Fruit fly (Drosophila melanogaster) whole organism, prepupa: Measurements from ENCODE around the gene Pxt.
A peak's percentile ranks its signal among the peaks of the same experiment; 100 is the strongest.

ENCODE experiments used
- Blimp-1 ChIP-seq: fragments of 200-800 bp; sonication (Bioruptor generic); optimal IDR thresholded peaks from 3 replicates; lab custom pipeline; 2017; ENCODE audit warnings: missing biosample characterization, missing genetic modification characterization, mild to moderate bottlenecking, moderate library complexity, missing genetic modification reagents
- CG10631 ChIP-seq: fragments of 200-800 bp; sonication (Bioruptor generic); optimal IDR thresholded peaks from 2 replicates; lab custom pipeline; 2016; ENCODE audit warnings: missing biosample characterization, missing genetic modification characterization
- CG10669 ChIP-seq: fragments of 200-800 bp; sonication (Bioruptor generic); optimal IDR thresholded peaks from 3 replicates; lab custom pipeline; 2018; ENCODE audit warnings: missing biosample characterization, mild to moderate bottlenecking, missing genetic modification characterization, moderate library complexity
- CG11762 ChIP-seq: fragments of 200-800 bp; sonication (Bioruptor generic); optimal IDR thresholded peaks from 3 replicates; lab custom pipeline; 2016; ENCODE audit warnings: missing biosample characterization, missing genetic modification characterization; ENCODE audit not compliant: insufficient read depth
- CG15336 ChIP-seq: fragments of 200-800 bp; sonication (Bioruptor generic); IDR thresholded peaks from 2 replicates; pipeline ENCODE4 v1.3.6; 2022; ENCODE audit warnings: missing biosample characterization, missing genetic modification characterization
- CG1621 ChIP-seq: fragments of 200-800 bp; sonication (Bioruptor generic); optimal IDR thresholded peaks from 3 replicates; lab custom pipeline; 2018; ENCODE audit warnings: missing biosample characterization, mild to moderate bottlenecking, missing genetic modification characterization
- CG16779 ChIP-seq: fragments of 200-800 bp; sonication (Bioruptor generic); optimal IDR thresholded peaks from 3 replicates; lab custom pipeline; 2017; ENCODE audit warnings: missing biosample characterization, mild to moderate bottlenecking, missing genetic modification characterization
- CG34406 ChIP-seq: fragments of 200-800 bp; sonication (Bioruptor generic); optimal IDR thresholded peaks from 3 replicates; lab custom pipeline; 2016; ENCODE audit warnings: missing biosample characterization, missing genetic modification characterization
- CG3919 ChIP-seq: fragments of 200-800 bp; sonication (Bioruptor generic); optimal IDR thresholded peaks from 3 replicates; lab custom pipeline; 2016; ENCODE audit warnings: missing biosample characterization, missing genetic modification characterization
- CG4318 ChIP-seq: fragments of 200-800 bp; sonication (Bioruptor generic); optimal IDR thresholded peaks from 3 replicates; lab custom pipeline; 2017; ENCODE audit warnings: missing biosample characterization, mild to moderate bottlenecking, missing genetic modification characterization
- CG6163 ChIP-seq: fragments of 200-800 bp; sonication (Bioruptor generic); IDR thresholded peaks from 3 replicates; pipeline ENCODE4 v1.3.6; 2022; ENCODE audit warnings: missing biosample characterization, missing genetic modification characterization
- CG6276 ChIP-seq: fragments of 200-800 bp; sonication (Bioruptor generic); optimal IDR thresholded peaks from 2 replicates; lab custom pipeline; 2017; ENCODE audit warnings: missing biosample characterization, mild to moderate bottlenecking, missing genetic modification characterization
- CG6792 ChIP-seq: fragments of 200-800 bp; sonication (Bioruptor generic); optimal IDR thresholded peaks from 3 replicates; lab custom pipeline; 2016; ENCODE audit warnings: missing biosample characterization, missing genetic modification characterization
- CG6808 ChIP-seq: fragments of 200-800 bp; sonication (Bioruptor generic); optimal IDR thresholded peaks from 3 replicates; lab custom pipeline; 2017; ENCODE audit warnings: missing biosample characterization, missing genetic modification characterization, mild to moderate bottlenecking, moderate library complexity, missing genetic modification reagents
- CG6854 ChIP-seq: fragments of 200-800 bp; sonication (Bioruptor generic); optimal IDR thresholded peaks from 2 replicates; lab custom pipeline; 2017; ENCODE audit warnings: missing biosample characterization, mild to moderate bottlenecking, missing genetic modification characterization
- CG7368 ChIP-seq: fragments of 200-800 bp; sonication (Bioruptor generic); optimal IDR thresholded peaks from 3 replicates; lab custom pipeline; 2016; ENCODE audit warnings: missing biosample characterization, missing genetic modification characterization
- CG8119 ChIP-seq: fragments of 200-800 bp; sonication (Bioruptor generic); IDR thresholded peaks from 3 replicates; pipeline ENCODE4 v1.3.6; 2022; ENCODE audit warnings: missing biosample characterization, missing genetic modification characterization
- CG8319 ChIP-seq: fragments of 200-800 bp; sonication (Bioruptor generic); optimal IDR thresholded peaks from 3 replicates; lab custom pipeline; 2016; ENCODE audit warnings: missing biosample characterization, missing genetic modification characterization
- CG8632 ChIP-seq: fragments of 200-800 bp; sonication (Bioruptor generic); optimal IDR thresholded peaks from 3 replicates; lab custom pipeline; 2016; ENCODE audit warnings: missing biosample characterization, missing genetic modification characterization
- CG9139 ChIP-seq: fragments of 200-800 bp; sonication (Bioruptor generic); optimal IDR thresholded peaks from 3 replicates; lab custom pipeline; 2017; ENCODE audit warnings: missing biosample characterization, mild to moderate bottlenecking, missing genetic modification characterization
- Eip75B ChIP-seq: fragments of 200-800 bp; sonication (Bioruptor generic); optimal IDR thresholded peaks from 3 replicates; lab custom pipeline; 2016; ENCODE audit warnings: missing biosample characterization, missing genetic modification characterization
- Eip78C ChIP-seq: fragments of 200-800 bp; sonication (Bioruptor generic); peaks from one replicate; lab custom pipeline; 2016; ENCODE audit warnings: missing biosample characterization, missing genetic modification characterization
- Gug ChIP-seq: fragments of 200-800 bp; sonication (Bioruptor generic); IDR thresholded peaks from 2 replicates; pipeline ENCODE4 v1.3.6; 2022; ENCODE audit warnings: missing biosample characterization, missing genetic modification characterization
- Hr38 ChIP-seq: sonication (Bioruptor generic); optimal IDR thresholded peaks from 2 replicates; lab custom pipeline; 2016; ENCODE audit warnings: missing biosample characterization, missing genetic modification characterization
- Hr4 ChIP-seq: fragments of 200-800 bp; sonication (Bioruptor generic); optimal IDR thresholded peaks from 3 replicates; lab custom pipeline; 2016; ENCODE audit warnings: missing biosample characterization, missing genetic modification characterization
- Met ChIP-seq: fragments of 200-800 bp; sonication (Bioruptor generic); optimal IDR thresholded peaks from 3 replicates; lab custom pipeline; 2016; ENCODE audit warnings: missing biosample characterization, missing genetic modification characterization
- Smox ChIP-seq: fragments of 200-800 bp; sonication (Bioruptor generic); optimal IDR thresholded peaks from 3 replicates; lab custom pipeline; 2016; ENCODE audit warnings: missing biosample characterization, missing genetic modification characterization
- Sox14 ChIP-seq: fragments of 200-800 bp; sonication (Bioruptor generic); optimal IDR thresholded peaks from 3 replicates; lab custom pipeline; 2016; ENCODE audit warnings: missing biosample characterization, missing genetic modification characterization
- achi ChIP-seq: fragments of 200-800 bp; sonication (Bioruptor generic); optimal IDR thresholded peaks from 3 replicates; lab custom pipeline; 2016; ENCODE audit warnings: missing biosample characterization, missing genetic modification characterization
- acj6 ChIP-seq: fragments of 200-800 bp; sonication (Bioruptor generic); optimal IDR thresholded peaks from 3 replicates; lab custom pipeline; 2016; ENCODE audit warnings: missing biosample characterization, missing genetic modification characterization
- dac ChIP-seq: fragments of 200-800 bp; sonication (Bioruptor generic); optimal IDR thresholded peaks from 2 replicates; lab custom pipeline; 2017; ENCODE audit warnings: missing biosample characterization, mild to moderate bottlenecking, missing genetic modification characterization
- dsx ChIP-seq: fragments of 200-800 bp; optimal IDR thresholded peaks from 3 replicates; lab custom pipeline; 2019; ENCODE audit warnings: missing biosample characterization, mild to moderate bottlenecking, missing genetic modification characterization, moderate library complexity; ENCODE audit not compliant: poor library complexity, severe bottlenecking
- esn ChIP-seq: fragments of 200-800 bp; sonication (Bioruptor generic); optimal IDR thresholded peaks from 2 replicates; lab custom pipeline; 2016; ENCODE audit warnings: missing biosample characterization, mild to moderate bottlenecking, missing genetic modification characterization, moderate library complexity
- fd85E ChIP-seq: fragments of 200-800 bp; sonication (Bioruptor generic); optimal IDR thresholded peaks from 3 replicates; lab custom pipeline; 2016; ENCODE audit warnings: missing biosample characterization, missing genetic modification characterization
- fkh ChIP-seq: fragments of 200-800 bp; sonication (Bioruptor generic); optimal IDR thresholded peaks from 3 replicates; lab custom pipeline; 2017; ENCODE audit warnings: missing biosample characterization, mild to moderate bottlenecking, missing genetic modification characterization, moderate library complexity
- lz ChIP-seq: fragments of 200-800 bp; sonication (Bioruptor generic); optimal IDR thresholded peaks from 3 replicates; lab custom pipeline; 2016; ENCODE audit warnings: missing biosample characterization, missing genetic modification characterization
- net ChIP-seq: fragments of 200-800 bp; sonication (Bioruptor generic); optimal IDR thresholded peaks from 3 replicates; lab custom pipeline; 2016; ENCODE audit warnings: missing biosample characterization, missing genetic modification characterization
- pdm3 ChIP-seq: fragments of 200-800 bp; sonication (Bioruptor generic); optimal IDR thresholded peaks from 3 replicates; lab custom pipeline; 2016; ENCODE audit warnings: missing biosample characterization, missing genetic modification characterization
- salr ChIP-seq, 2 experiments: fragments of 200-800 bp; sonication (Bioruptor generic); optimal IDR thresholded peaks; 3 replicates each; lab custom pipeline; 2016 to 2018; ENCODE audit warnings: missing biosample characterization in 2 of 2, missing genetic modification characterization in 2 of 2, mild to moderate bottlenecking in 1 of 2
- ss ChIP-seq, 2 experiments: fragments of 200-800 bp; sonication (Bioruptor generic); optimal IDR thresholded peaks; 2 replicates in 1 of 2; 3 replicates in 1 of 2; lab custom pipeline; 2017 to 2018; ENCODE audit warnings: mild to moderate bottlenecking in 2 of 2, missing biosample characterization in 2 of 2, missing genetic modification characterization in 2 of 2, moderate library complexity in 1 of 2
- svp ChIP-seq: fragments of 200-800 bp; sonication (Bioruptor generic); peaks from one replicate; lab custom pipeline; 2016; ENCODE audit warnings: missing biosample characterization, missing genetic modification characterization
- vri ChIP-seq: fragments of 200-800 bp; sonication (Bioruptor generic); optimal IDR thresholded peaks from 3 replicates; lab custom pipeline; 2016; ENCODE audit warnings: missing biosample characterization, mild to moderate bottlenecking, missing genetic modification characterization

The Pxt gene

DNA sequence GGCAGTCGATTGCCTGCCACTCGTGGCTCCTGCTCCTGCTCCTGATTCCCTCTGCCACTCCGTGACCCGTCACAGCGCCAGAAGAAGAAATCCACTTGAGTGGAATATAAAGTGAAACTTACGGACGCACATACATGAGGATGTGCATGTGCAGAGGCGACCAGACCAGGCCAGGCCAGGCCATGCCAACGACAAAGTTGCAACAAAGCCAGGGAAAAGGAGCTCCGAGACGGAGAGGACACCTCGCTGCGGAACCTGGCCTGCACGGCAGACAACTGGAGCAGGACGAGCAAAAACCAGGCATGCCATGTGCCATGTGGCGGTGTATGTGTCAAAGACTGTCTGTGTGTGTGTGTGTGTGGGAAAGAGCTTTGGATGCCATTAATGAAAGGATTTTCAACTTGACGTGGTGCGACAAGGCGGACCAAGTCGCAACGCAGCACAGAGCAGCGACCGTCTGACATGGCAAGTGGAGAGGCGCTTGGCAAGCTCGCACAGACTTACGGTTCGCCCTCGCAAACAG is 9.6 kb upstream of the Pxt start:
- no peak for TF ChIP-seq net (GFP tag; lab: Kevin White, UChicago)
- no peak for TF ChIP-seq Eip75B (GFP tag; lab: Kevin White, UChicago)
- TF ChIP-seq Gug = no peak
- peak; percentile 93 for TF ChIP-seq dsx (GFP tag; lab: Kevin White, UChicago)
- TF ChIP-seq Smox = no peak
- TF ChIP-seq lz (GFP tag; lab: Kevin White, UChicago) = no peak

dm6 chr3R:17710418-17710817 is 8.8 kb upstream of the Pxt start:
- TF ChIP-seq CG34406 (GFP tag; lab: Kevin White, UChicago) = no peak
- peak; percentile 32 for TF ChIP-seq Eip78C
- peak; percentile 9 for TF ChIP-seq pdm3 (GFP tag; lab: Kevin White, UChicago)
- TF ChIP-seq CG11762 (GFP tag; lab: Kevin White, UChicago) = no peak
- TF ChIP-seq lz (GFP tag; lab: Kevin White, UChicago) = peak; percentile 6
- no peak for TF ChIP-seq CG8632 (GFP tag; lab: Kevin White, UChicago)
- TF ChIP-seq esn = peak; percentile 15
- TF ChIP-seq CG15336 = no peak
- no peak for TF ChIP-seq CG7368 (GFP tag; lab: Kevin White, UChicago)
- no peak for TF ChIP-seq Hr4 (GFP tag; lab: Kevin White, UChicago)

- TF ChIP-seq ss (GFP tag; optimal IDR thresholded peaks at IDR 0.05; lab: Kevin White, UChicago) (peak; percentile 58 to 75), fd85E (GFP tag; lab: Kevin White, UChicago) (no peak), Sox14 (no peak), CG6792 (no peak), salr (GFP tag; optimal IDR thresholded peaks at IDR 0.05; lab: Kevin White, UChicago) (peak in 1 of 2 experiments; percentile 30), vri (peak; percentile 77), CG8632 (GFP tag; lab: Kevin White, UChicago) (no peak), CG4318 (GFP tag; lab: Kevin White, UChicago) (no peak), Eip75B (GFP tag; lab: Kevin White, UChicago) (peak; percentile 17), CG6163 (GFP tag; lab: Robert Waterston, UW) (peak; percentile 38; the same call in 1 of the 3 replicates), CG6276 (GFP tag; lab: Kevin White, UChicago) (no peak), CG9139 (GFP tag; lab: Kevin White, UChicago) (peak; percentile 24), Hr38 (GFP tag; lab: Kevin White, UChicago) (no peak), CG8319 (GFP tag; lab: Kevin White, UChicago) (no peak), Met (peak; percentile 19), CG16779 (tag; lab: Kevin White, UChicago) (peak; percentile 33), CG3919 (GFP tag; lab: Kevin White, UChicago) (no peak), CG6808 (GFP tag; lab: Kevin White, UChicago) (peak; percentile 64), achi (GFP tag; lab: Kevin White, UChicago) (no peak), dac (GFP tag; lab: Kevin White, UChicago) (no peak), Blimp-1 (no peak), CG10631 (GFP tag; lab: Kevin White, UChicago) (no peak), svp (GFP tag; lab: Kevin White, UChicago) (no peak), net (GFP tag; lab: Kevin White, UChicago) (peak; percentile 1), CG10669 (GFP tag; lab: Kevin White, UChicago) (no peak), Eip78C (peak; percentile 59), acj6 (no peak), CG6854 (GFP tag; lab: Kevin White, UChicago) (peak; percentile 63), fkh (GFP tag; lab: Kevin White, UChicago) (no peak), CG8119 (GFP tag; lab: Robert Waterston, UW) (no peak), pdm3 (GFP tag; lab: Kevin White, UChicago) (no peak), CG1621 (tag; lab: Kevin White, UChicago) (peak; percentile 20), Gug (no peak), dsx (GFP tag; lab: Kevin White, UChicago) (no peak)
Observed at dm6 chr3R:17710900-17711645, 8.2 kb upstream of the Pxt start.
